Fruit fly (Drosophila melanogaster): ENCODE measurements around the gene CG34165.

Gene CG34165

DNA sequence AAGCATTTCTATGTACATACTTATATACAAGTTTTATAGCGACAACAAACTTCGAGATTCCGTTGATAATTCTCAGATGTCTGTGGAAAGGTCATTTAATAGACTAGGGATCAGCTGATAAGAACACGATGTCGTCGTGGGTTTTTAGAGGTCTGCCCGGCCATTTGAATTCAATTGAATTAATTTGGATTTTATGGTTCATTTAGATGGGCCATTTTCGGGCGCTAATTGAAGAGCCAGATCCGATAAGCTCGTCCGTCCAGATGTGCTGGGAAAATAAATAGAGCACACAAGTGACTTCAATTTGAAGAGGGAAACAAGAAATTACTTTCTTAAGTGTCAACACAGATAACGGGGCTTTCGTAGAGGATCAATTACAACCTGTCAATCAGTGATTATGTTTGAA is 39.9 kb upstream of the CG34165 start (continued):
- no peak for TF ChIP-seq CG15269 (tag; optimal IDR thresholded peaks at IDR 0.05)
- TF ChIP-seq CG14667 (GFP tag; IDR thresholded peaks at IDR 0.05): no peak
- no peak for TF ChIP-seq Ada2b (GFP tag; IDR thresholded peaks at IDR 0.05)
- TF ChIP-seq Sry-β (GFP tag; optimal IDR thresholded peaks at IDR 0.05): no peak
- TF ChIP-seq CG6765 (GFP tag; optimal IDR thresholded peaks at IDR 0.05): no peak
- no peak for TF ChIP-seq CG1792 (GFP tag; optimal IDR thresholded peaks at IDR 0.05)
- TF ChIP-seq sqz (GFP tag; optimal IDR thresholded peaks at IDR 0.05): no peak
- no peak for TF ChIP-seq CG2712 (tag; optimal IDR thresholded peaks at IDR 0.05)
- no peak for TF ChIP-seq Chrac-16 (GFP tag; optimal IDR thresholded peaks at IDR 0.05)
- TF ChIP-seq slp2 (GFP tag; optimal IDR thresholded peaks at IDR 0.05): no peak
- TF ChIP-seq vfl (GFP tag; optimal IDR thresholded peaks at IDR 0.05): no peak
- TF ChIP-seq crol (GFP tag; IDR thresholded peaks at IDR 0.05): no peak
- TF ChIP-seq CG14860 (GFP tag; IDR thresholded peaks at IDR 0.05; ENCODE audit: partially characterized antibody): no peak
- no peak for TF ChIP-seq NFAT (GFP tag; IDR thresholded peaks at IDR 0.05)
- no peak for TF ChIP-seq Meics (GFP tag; optimal IDR thresholded peaks at IDR 0.05)
- TF ChIP-seq rib (GFP tag; IDR thresholded peaks at IDR 0.05): no peak
- no peak for TF ChIP-seq ftz-f1 (GFP tag; optimal IDR thresholded peaks at IDR 0.05)
- TF ChIP-seq D (optimal IDR thresholded peaks at IDR 0.05): no peak
- TF ChIP-seq D (GFP tag; optimal IDR thresholded peaks at IDR 0.05): no peak
- TF ChIP-seq CG13894 (tag; optimal IDR thresholded peaks at IDR 0.05): no peak
- no peak for TF ChIP-seq dysf (GFP tag; IDR thresholded peaks at IDR 0.05)
- TF ChIP-seq CG4707 (GFP tag; optimal IDR thresholded peaks at IDR 0.05): no peak
- no peak for TF ChIP-seq MTF-1 (GFP tag; optimal IDR thresholded peaks at IDR 0.05; ENCODE audit: borderline replicate concordance)
- no peak for TF ChIP-seq ems (GFP tag; optimal IDR thresholded peaks at IDR 0.05)
- TF ChIP-seq NfI (GFP tag; optimal IDR thresholded peaks at IDR 0.05): no peak
- no peak for TF ChIP-seq CG10543 (GFP tag; optimal IDR thresholded peaks at IDR 0.05)
- TF ChIP-seq gt (GFP tag; IDR thresholded peaks at IDR 0.05): no peak
- TF ChIP-seq C15 (GFP tag; IDR thresholded peaks at IDR 0.05): no peak
- TF ChIP-seq CG15514 (GFP tag; optimal IDR thresholded peaks at IDR 0.05): no peak
- TF ChIP-seq CG34376 (GFP tag; optimal IDR thresholded peaks at IDR 0.05): peak; percentile 40
- TF ChIP-seq CG2202 (tag; optimal IDR thresholded peaks at IDR 0.05): peak; percentile 44
- TF ChIP-seq lab (GFP tag; optimal IDR thresholded peaks at IDR 0.05): peak; percentile 59
- no peak for TF ChIP-seq CG12744 (GFP tag; optimal IDR thresholded peaks at IDR 0.05)
- no peak for TF ChIP-seq CG3407 (GFP tag; optimal IDR thresholded peaks at IDR 0.05)
- TF ChIP-seq nerfin-2 (GFP tag; IDR thresholded peaks at IDR 0.05; ENCODE audit: partially characterized antibody): no peak
- no peak for TF ChIP-seq CG12155 (GFP tag; optimal IDR thresholded peaks at IDR 0.05)
- TF ChIP-seq twi (tag; optimal IDR thresholded peaks at IDR 0.05): peak; percentile 93
- TF ChIP-seq HLHmδ (GFP tag; optimal IDR thresholded peaks at IDR 0.05): no peak
- TF ChIP-seq CG1647 (GFP tag; optimal IDR thresholded peaks at IDR 0.05): no peak
- TF ChIP-seq CG1603 (tag; optimal IDR thresholded peaks at IDR 0.05): no peak
- TF ChIP-seq YL-1 (GFP tag; optimal IDR thresholded peaks at IDR 0.05): no peak
- TF ChIP-seq CG33557 (GFP tag; optimal IDR thresholded peaks at IDR 0.05): peak; percentile 35
- no peak for TF ChIP-seq gcm2 (GFP tag; optimal IDR thresholded peaks at IDR 0.05)
- TF ChIP-seq CG12769 (tag; optimal IDR thresholded peaks at IDR 0.05): peak; percentile 25
- TF ChIP-seq CG16863 (GFP tag; optimal IDR thresholded peaks at IDR 0.05): no peak
- TF ChIP-seq Hmx (GFP tag; optimal IDR thresholded peaks at IDR 0.05): no peak
- TF ChIP-seq D19B (GFP tag; optimal IDR thresholded peaks at IDR 0.05): no peak
- TF ChIP-seq oc (tag; optimal IDR thresholded peaks at IDR 0.05): peak; percentile 47
- TF ChIP-seq pzg (GFP tag; optimal IDR thresholded peaks at IDR 0.05): no peak
- TF ChIP-seq row (GFP tag; IDR thresholded peaks at IDR 0.05): no peak
- TF ChIP-seq CG15479 (GFP tag; optimal IDR thresholded peaks at IDR 0.05): no peak
- TF ChIP-seq Hand (GFP tag; optimal IDR thresholded peaks at IDR 0.05): no peak

Data from whole organism, embryonic.